Worm (Caenorhabditis elegans) whole organism, L3 larva: ENCODE data around the gene Y73B3A.8.
"Not testable (repeated sequence)": the region's sequence is repeated elsewhere in the genome, so short reads cannot be mapped to it uniquely, and the experiment has no call there.

Experiments
- ceh-82 ChIP-seq: fragments of 150-350 bp; optimal IDR thresholded peaks from 2 replicates; lab custom pipeline; 2014; ENCODE audit warnings: missing biosample characterization, missing genetic modification characterization
- fos-1 ChIP-seq: fragments of 150-350 bp; optimal IDR thresholded peaks from 2 replicates; lab custom pipeline; 2014; ENCODE audit warnings: missing biosample characterization, missing genetic modification characterization
- lin-39 ChIP-seq: fragments of 150-350 bp; optimal IDR thresholded peaks from 2 replicates; lab custom pipeline; 2018; ENCODE audit warnings: missing biosample characterization, missing genetic modification reagents, missing genetic modification characterization
- nhr-28 ChIP-seq: fragments of 150-350 bp; optimal IDR thresholded peaks from 2 replicates; lab custom pipeline; 2014; ENCODE audit warnings: missing biosample characterization, missing genetic modification characterization
- snpc-4 ChIP-seq: fragments of 150-350 bp; optimal IDR thresholded peaks from 2 replicates; lab custom pipeline; 2014; ENCODE audit warnings: missing biosample characterization, missing genetic modification characterization
- ztf-11 ChIP-seq: fragments of 150-350 bp; optimal IDR thresholded peaks from 2 replicates; lab custom pipeline; 2014; ENCODE audit warnings: missing biosample characterization, missing genetic modification characterization

- TF ChIP-seq nhr-28; lin-39 (tag; lab: Kevin White, UChicago); fos-1 (tag; lab: Kevin White, UChicago); snpc-4 (tag; lab: Kevin White, UChicago); ceh-82 (tag; lab: Kevin White, UChicago); ztf-11 (tag; lab: Kevin White, UChicago): not testable (repeated sequence)
These were observed 41.2 kb upstream of the Y73B3A.8 start, which contains the start of the genes T08D2.6 and chkr-1 for ce11 chrX:182119-182741.
